Worm (Caenorhabditis elegans) whole organism, late embryonic: ENCODE results near the gene ZC513.14.

ENCODE experiments used
- C08G9.2 ChIP-seq: sonication (generic microtip); optimal IDR thresholded peaks from 2 replicates; lab custom pipeline; 2016; ENCODE audit warnings: mild to moderate bottlenecking, missing genetic modification characterization, moderate library complexity, missing compliant biosample characterization
- C38D4.7 ChIP-seq: fragments of 200-800 bp; sonication (Bioruptor generic); optimal IDR thresholded peaks from 2 replicates; lab custom pipeline; 2018; ENCODE audit warnings: mild to moderate bottlenecking, missing genetic modification characterization, moderate library complexity, missing compliant biosample characterization
- K02D7.2 ChIP-seq: sonication (generic microtip); optimal IDR thresholded peaks from 2 replicates; lab custom pipeline; 2017; ENCODE audit warnings: mild to moderate bottlenecking, missing genetic modification characterization, missing compliant biosample characterization
- T23F11.4 ChIP-seq: fragments of 200-800 bp; sonication (Bioruptor generic); optimal IDR thresholded peaks from 2 replicates; lab custom pipeline; 2018; ENCODE audit warnings: mild to moderate bottlenecking, missing genetic modification characterization, missing compliant biosample characterization
- ahr-1 ChIP-seq: sonication (generic microtip); optimal IDR thresholded peaks from 2 replicates; lab custom pipeline; 2016; ENCODE audit warnings: missing genetic modification characterization, missing compliant biosample characterization
- ceh-19 ChIP-seq: fragments of 200-800 bp; sonication (Bioruptor generic); optimal IDR thresholded peaks from 2 replicates; lab custom pipeline; 2018; ENCODE audit warnings: mild to moderate bottlenecking, missing genetic modification characterization, missing compliant biosample characterization
- ceh-2 ChIP-seq: sonication (generic microtip); optimal IDR thresholded peaks from 2 replicates; lab custom pipeline; 2016; ENCODE audit warnings: missing genotype, missing genetic modification characterization, missing compliant biosample characterization
- ceh-22 ChIP-seq: sonication (generic microtip); optimal IDR thresholded peaks from 2 replicates; lab custom pipeline; 2017; ENCODE audit warnings: missing biosample characterization, missing genetic modification characterization
- ceh-24 ChIP-seq: sonication (generic microtip); optimal IDR thresholded peaks from 2 replicates; lab custom pipeline; 2016; ENCODE audit warnings: mild to moderate bottlenecking, missing genetic modification characterization, missing compliant biosample characterization
- ceh-31 ChIP-seq: sonication (generic microtip); optimal IDR thresholded peaks from 2 replicates; lab custom pipeline; 2016; ENCODE audit warnings: missing genetic modification characterization, missing compliant biosample characterization
- ceh-45 ChIP-seq: fragments of 200-800 bp; sonication (Bioruptor generic); IDR thresholded peaks from 2 replicates; pipeline ENCODE4 v1.3.6; 2022; ENCODE audit warnings: missing genetic modification reagents, missing genetic modification characterization, missing compliant biosample characterization
- ceh-48 ChIP-seq: sonication (generic microtip); optimal IDR thresholded peaks from 2 replicates; lab custom pipeline; 2016; ENCODE audit warnings: missing genetic modification characterization, inconsistent platforms, missing compliant biosample characterization
- ceh-9 ChIP-seq: sonication (generic microtip); optimal IDR thresholded peaks from 2 replicates; lab custom pipeline; 2016; ENCODE audit warnings: mild to moderate bottlenecking, missing genetic modification characterization, inconsistent platforms, missing compliant biosample characterization
- che-1 ChIP-seq: sonication (generic microtip); optimal IDR thresholded peaks from 2 replicates; lab custom pipeline; 2016; ENCODE audit warnings: mild to moderate bottlenecking, missing genetic modification characterization, missing compliant biosample characterization
- dve-1 ChIP-seq: sonication (generic microtip); optimal IDR thresholded peaks from 2 replicates; lab custom pipeline; 2017; ENCODE audit warnings: antibody characterized with exemption, mild to moderate bottlenecking, missing genetic modification characterization, missing compliant biosample characterization
- elt-2 ChIP-seq: sonication (generic microtip); optimal IDR thresholded peaks from 2 replicates; lab custom pipeline; 2016; ENCODE audit warnings: missing genetic modification reagents, missing genetic modification characterization, missing compliant biosample characterization
- elt-4 ChIP-seq: sonication (generic microtip); optimal IDR thresholded peaks from 2 replicates; lab custom pipeline; 2016; ENCODE audit warnings: missing genetic modification characterization, missing compliant biosample characterization
- ets-4 ChIP-seq: sonication (generic microtip); optimal IDR thresholded peaks from 2 replicates; lab custom pipeline; 2016; ENCODE audit warnings: missing genetic modification characterization, missing compliant biosample characterization
- fkh-10 ChIP-seq: fragments of 150-350 bp; optimal IDR thresholded peaks from 2 replicates; lab custom pipeline; 2014; ENCODE audit warnings: missing biosample characterization, missing genetic modification reagents, missing genetic modification characterization
- fkh-6 ChIP-seq: sonication (generic microtip); optimal IDR thresholded peaks from 2 replicates; lab custom pipeline; 2016; ENCODE audit warnings: missing genetic modification characterization, missing compliant biosample characterization
- hlh-13 ChIP-seq: fragments of 200-800 bp; sonication (Bioruptor generic); optimal IDR thresholded peaks from 2 replicates; lab custom pipeline; 2018; ENCODE audit warnings: mild to moderate bottlenecking, missing genetic modification characterization, missing compliant biosample characterization
- hlh-6 ChIP-seq: sonication (generic microtip); optimal IDR thresholded peaks from 2 replicates; lab custom pipeline; 2016; ENCODE audit warnings: missing genotype, missing genetic modification characterization, missing compliant biosample characterization
- hlh-8 ChIP-seq: sonication (generic microtip); optimal IDR thresholded peaks from 2 replicates; lab custom pipeline; 2016; ENCODE audit warnings: missing genotype, missing genetic modification characterization, missing compliant biosample characterization
- lim-6 ChIP-seq: sonication (generic microtip); optimal IDR thresholded peaks from 2 replicates; lab custom pipeline; 2016; ENCODE audit warnings: missing genetic modification characterization, missing compliant biosample characterization
- mec-3 ChIP-seq: sonication (generic microtip); optimal IDR thresholded peaks from 2 replicates; lab custom pipeline; 2016; ENCODE audit warnings: borderline replicate concordance, missing genetic modification characterization, missing compliant biosample characterization
- nfya-1 ChIP-seq: sonication (generic microtip); optimal IDR thresholded peaks from 2 replicates; lab custom pipeline; 2017; ENCODE audit warnings: missing genetic modification characterization, mild to moderate bottlenecking, missing compliant biosample characterization, antibody characterized with exemption, moderate library complexity
- nhr-232 ChIP-seq: sonication (generic microtip); optimal IDR thresholded peaks from 2 replicates; lab custom pipeline; 2016; ENCODE audit warnings: missing genetic modification characterization, missing compliant biosample characterization
- odd-2 ChIP-seq: sonication (generic microtip); optimal IDR thresholded peaks from 2 replicates; lab custom pipeline; 2017; ENCODE audit warnings: antibody characterized with exemption, mild to moderate bottlenecking, missing genetic modification characterization, missing compliant biosample characterization
- pag-3 ChIP-seq: sonication (generic microtip); optimal IDR thresholded peaks from 2 replicates; lab custom pipeline; 2016; ENCODE audit warnings: missing compliant biosample characterization, missing genetic modification characterization, borderline replicate concordance
- pat-9 ChIP-seq: fragments of 200-800 bp; sonication (Bioruptor generic); optimal IDR thresholded peaks from 2 replicates; lab custom pipeline; 2018; ENCODE audit warnings: mild to moderate bottlenecking, missing genetic modification characterization, moderate library complexity, missing compliant biosample characterization
- pax-1 ChIP-seq: fragments of 150-350 bp; optimal IDR thresholded peaks from 2 replicates; lab custom pipeline; 2014; ENCODE audit warnings: missing biosample characterization, missing genetic modification characterization
- pha-2 ChIP-seq: sonication (generic microtip); optimal IDR thresholded peaks from 2 replicates; lab custom pipeline; 2017; ENCODE audit warnings: mild to moderate bottlenecking, missing genetic modification characterization, missing compliant biosample characterization
- pha-4 ChIP-seq: fragments of 150-350 bp; optimal IDR thresholded peaks from 2 replicates; lab custom pipeline; 2018; ENCODE audit warnings: missing biosample characterization, missing genetic modification reagents, missing genetic modification characterization
- pqm-1 ChIP-seq: sonication (generic microtip); optimal IDR thresholded peaks from 2 replicates; lab custom pipeline; 2016; ENCODE audit warnings: missing genetic modification characterization, missing compliant biosample characterization
- pros-1 ChIP-seq: fragments of 150-350 bp; optimal IDR thresholded peaks from 2 replicates; lab custom pipeline; 2014; ENCODE audit warnings: missing biosample characterization, missing genetic modification reagents, missing genetic modification characterization
- sdc-2 ChIP-seq: sonication (generic microtip); optimal IDR thresholded peaks from 2 replicates; lab custom pipeline; 2016; ENCODE audit warnings: missing genotype, missing genetic modification characterization, missing compliant biosample characterization
- sox-2 ChIP-seq: fragments of 200-800 bp; sonication (Bioruptor generic); IDR thresholded peaks from 2 replicates; pipeline ENCODE4 v1.3.6; 2022; ENCODE audit warnings: missing genetic modification reagents, missing genetic modification characterization, missing compliant biosample characterization
- tbx-2 ChIP-seq: sonication (generic microtip); optimal IDR thresholded peaks from 2 replicates; lab custom pipeline; 2016; ENCODE audit warnings: missing genetic modification characterization, missing compliant biosample characterization
- unc-55 ChIP-seq: sonication (generic microtip); optimal IDR thresholded peaks from 2 replicates; lab custom pipeline; 2017; ENCODE audit warnings: missing biosample characterization, missing genetic modification reagents, missing genetic modification characterization
- unc-86 ChIP-seq: sonication (generic microtip); optimal IDR thresholded peaks from 2 replicates; lab custom pipeline; 2016; ENCODE audit warnings: missing genetic modification characterization, missing compliant biosample characterization
- zip-5 ChIP-seq: sonication (generic microtip); optimal IDR thresholded peaks from 2 replicates; lab custom pipeline; 2016; ENCODE audit warnings: missing genetic modification characterization, missing compliant biosample characterization

The ZC513.14 gene

ce11 chrV:8000929-8001513 is 34.8 kb downstream of the ZC513.14 start, which contains the start of gene Y97E10AR.1 (continued):
- TF ChIP-seq C08G9.2 (tag; lab: Kevin White, UChicago) (peak; percentile 18), ahr-1 (tag; lab: Kevin White, UChicago) (no peak), dve-1 (tag; lab: Kevin White, UChicago) (peak; percentile 70), sox-2 (GFP tag; lab: Robert Waterston, UW) (no peak), K02D7.2 (tag; lab: Kevin White, UChicago) (no peak), ceh-9 (tag; lab: Kevin White, UChicago) (no peak), unc-55 (GFP tag; lab: Kevin White, UChicago) (peak; percentile 67), ets-4 (peak; percentile 61), pha-2 (no peak), nfya-1 (peak; percentile 86), sdc-2 (tag; lab: Kevin White, UChicago) (peak; percentile 29), pqm-1 (peak; percentile 12), unc-86 (tag; lab: Kevin White, UChicago) (no peak), ceh-22 (tag; lab: Kevin White, UChicago) (no peak), T23F11.4 (GFP tag; lab: Kevin White, UChicago) (no peak), pros-1 (tag; lab: Kevin White, UChicago) (peak; percentile 68), mec-3 (no peak), C38D4.7 (GFP tag; lab: Kevin White, UChicago) (peak; percentile 31), ceh-31 (tag; lab: Kevin White, UChicago) (peak; percentile 89), pag-3 (tag; lab: Kevin White, UChicago) (peak; percentile 3), zip-5 (tag; lab: Kevin White, UChicago) (no peak), nhr-232 (tag; lab: Kevin White, UChicago) (no peak), ceh-45 (GFP tag; lab: Robert Waterston, UW) (no peak), fkh-6 (tag; lab: Kevin White, UChicago) (peak; percentile 62), che-1 (tag; lab: Kevin White, UChicago) (no peak), hlh-6 (tag; lab: Kevin White, UChicago) (no peak), ceh-19 (GFP tag; lab: Kevin White, UChicago) (peak; percentile 78), hlh-8 (peak; percentile 77), pha-4 (no peak), tbx-2 (tag; lab: Kevin White, UChicago) (peak; percentile 74), pat-9 (no peak), pax-1 (no peak), elt-4 (tag; lab: Kevin White, UChicago) (no peak), ceh-48 (tag; lab: Kevin White, UChicago) (peak; percentile 39), elt-2 (tag; lab: Kevin White, UChicago) (peak; percentile 40), ceh-24 (no peak), lim-6 (tag; lab: Kevin White, UChicago) (no peak)

DNA sequence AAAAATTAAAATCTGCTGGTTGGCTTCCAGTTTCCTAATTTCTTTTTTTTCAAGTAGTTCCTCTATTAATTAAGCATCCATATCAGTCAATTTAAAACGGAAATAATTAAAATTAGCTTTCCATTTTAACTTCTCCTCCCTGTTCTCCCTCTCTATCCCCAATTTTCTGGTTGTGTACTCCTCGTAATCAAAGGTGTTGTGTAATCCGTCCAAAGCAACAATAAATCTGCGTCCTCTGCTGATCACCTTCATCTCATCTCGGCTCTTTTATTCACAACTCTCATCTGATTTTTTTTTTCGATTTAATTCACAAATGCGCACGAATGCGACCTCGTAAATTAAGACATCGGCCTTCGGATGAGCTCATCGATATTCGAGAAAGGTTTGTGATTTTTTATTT is 40.0 kb downstream of the ZC513.14 start, which contains the start of gene Y97E10AR.2:
Y97E10AR.2 (plus strand) TSS at position 301 of the 400 bp plus-strand sequence.
- no peak for TF ChIP-seq pha-4
- TF ChIP-seq hlh-6 (tag; lab: Kevin White, UChicago), result no peak

ce11 chrV:7995165-7995564 is 40.7 kb downstream of the ZC513.14 start:
- no peak for TF ChIP-seq ceh-45 (GFP tag; lab: Robert Waterston, UW)
- TF ChIP-seq fkh-6 (tag; lab: Kevin White, UChicago), result no peak
- TF ChIP-seq fkh-10 (GFP tag; lab: Kevin White, UChicago), result no peak
- no peak for TF ChIP-seq ceh-31 (tag; lab: Kevin White, UChicago)
- no peak for TF ChIP-seq hlh-13 (GFP tag; lab: Kevin White, UChicago)
- TF ChIP-seq sox-2 (GFP tag; lab: Robert Waterston, UW), result no peak
- no peak for TF ChIP-seq nhr-232 (tag; lab: Kevin White, UChicago)
- no peak for TF ChIP-seq ceh-9 (tag; lab: Kevin White, UChicago)
- no peak for TF ChIP-seq ceh-2 (tag; lab: Kevin White, UChicago)
- no peak for TF ChIP-seq T23F11.4 (GFP tag; lab: Kevin White, UChicago)
- no peak for TF ChIP-seq elt-4 (tag; lab: Kevin White, UChicago)
- no peak for TF ChIP-seq odd-2 (tag; lab: Kevin White, UChicago)
- TF ChIP-seq, all 69 proteins: peak for 0
